Fruit fly (Drosophila melanogaster) whole organism, embryonic: ENCODE measurements around the gene CG6481.
A peak's percentile ranks its signal among the peaks of the same experiment; 100 is the strongest.

ENCODE experiments used
- B-H1 ChIP-seq: fragments of 200-800 bp; sonication (Bioruptor generic); IDR thresholded peaks from 3 replicates; pipeline ENCODE4 v1.3.6; 2022; ENCODE audit warnings: missing biosample characterization, missing genetic modification characterization
- CG10147 ChIP-seq: fragments of 200-800 bp; sonication (Bioruptor generic); optimal IDR thresholded peaks from 2 replicates; lab custom pipeline; 2019; ENCODE audit warnings: missing biosample characterization, mild to moderate bottlenecking, missing genetic modification characterization, moderate library complexity
- CG10979 ChIP-seq: fragments of 200-800 bp; sonication (Bioruptor generic); optimal IDR thresholded peaks from 2 replicates; lab custom pipeline; 2018; ENCODE audit warnings: missing biosample characterization, mild to moderate bottlenecking, missing genetic modification characterization, moderate library complexity
- CG11247 ChIP-seq: fragments of 200-800 bp; sonication (Bioruptor generic); IDR thresholded peaks from 2 replicates; pipeline ENCODE4 v1.3.6; 2022; ENCODE audit warnings: missing biosample characterization, missing genetic modification characterization
- CG11723 ChIP-seq: fragments of 200-800 bp; sonication (Bioruptor generic); optimal IDR thresholded peaks from 2 replicates; lab custom pipeline; 2017; ENCODE audit warnings: missing biosample characterization, mild to moderate bottlenecking, missing genetic modification characterization
- CG12299 ChIP-seq: fragments of 200-800 bp; sonication (Bioruptor generic); optimal IDR thresholded peaks from 2 replicates; lab custom pipeline; 2018; ENCODE audit warnings: missing biosample characterization, mild to moderate bottlenecking, missing genetic modification characterization
- CG15514 ChIP-seq: fragments of 200-800 bp; sonication (Bioruptor generic); optimal IDR thresholded peaks from 3 replicates; lab custom pipeline; 2017; ENCODE audit warnings: missing biosample characterization, missing genetic modification characterization, mild to moderate bottlenecking, moderate library complexity, missing genetic modification reagents
- CG1832 ChIP-seq: fragments of 200-800 bp; sonication (Bioruptor generic); optimal IDR thresholded peaks from 2 replicates; lab custom pipeline; 2017; ENCODE audit warnings: missing biosample characterization, mild to moderate bottlenecking, missing genetic modification characterization, inconsistent platforms
- CG18476 ChIP-seq: fragments of 200-800 bp; sonication (Bioruptor generic); optimal IDR thresholded peaks from 2 replicates; lab custom pipeline; 2016; ENCODE audit warnings: missing biosample characterization, mild to moderate bottlenecking, missing genetic modification characterization
- CG2120 ChIP-seq: fragments of 200-800 bp; sonication (Bioruptor generic); optimal IDR thresholded peaks from 3 replicates; lab custom pipeline; 2016; ENCODE audit warnings: missing biosample characterization, missing genetic modification characterization
- CG6175 ChIP-seq: fragments of 200-800 bp; sonication (Bioruptor generic); IDR thresholded peaks from 3 replicates; pipeline ENCODE4 v1.3.6; 2022; ENCODE audit warnings: missing biosample characterization, missing genetic modification characterization
- CG6254 ChIP-seq: fragments of 200-800 bp; sonication (Bioruptor generic); optimal IDR thresholded peaks from 3 replicates; lab custom pipeline; 2017; ENCODE audit warnings: mild to moderate bottlenecking, missing biosample characterization, missing genetic modification reagents, missing genetic modification characterization
- CG6791 ChIP-seq: fragments of 200-800 bp; sonication (Bioruptor generic); IDR thresholded peaks from 3 replicates; pipeline ENCODE4 v1.3.6; 2022; ENCODE audit warnings: missing biosample characterization, missing genetic modification characterization; ENCODE audit not compliant: partially characterized antibody
- CG7556 ChIP-seq: fragments of 200-800 bp; sonication (Bioruptor generic); optimal IDR thresholded peaks from 2 replicates; lab custom pipeline; 2017; ENCODE audit warnings: missing biosample characterization, mild to moderate bottlenecking, missing genetic modification characterization
- CG7786 ChIP-seq: fragments of 200-800 bp; sonication (Bioruptor generic); optimal IDR thresholded peaks from 2 replicates; lab custom pipeline; 2016; ENCODE audit warnings: missing biosample characterization, missing genetic modification characterization
- CG8924 ChIP-seq: fragments of 200-800 bp; optimal IDR thresholded peaks from 3 replicates; lab custom pipeline; 2019; ENCODE audit warnings: missing biosample characterization, mild to moderate bottlenecking, missing genetic modification characterization, moderate library complexity
- CG9609 ChIP-seq: fragments of 200-800 bp; sonication (Bioruptor generic); optimal IDR thresholded peaks from 3 replicates; lab custom pipeline; 2016; ENCODE audit warnings: missing biosample characterization, missing genetic modification characterization
- CG9817 ChIP-seq: fragments of 200-800 bp; sonication (Bioruptor generic); optimal IDR thresholded peaks from 2 replicates; lab custom pipeline; 2018; ENCODE audit warnings: missing biosample characterization, mild to moderate bottlenecking, missing genetic modification characterization, moderate library complexity
- CrebB ChIP-seq: fragments of 200-800 bp; sonication (Bioruptor generic); optimal IDR thresholded peaks from 3 replicates; lab custom pipeline; 2018; ENCODE audit warnings: missing biosample characterization, mild to moderate bottlenecking, missing genetic modification characterization
- Dip3 ChIP-seq: fragments of 200-800 bp; sonication (Bioruptor generic); optimal IDR thresholded peaks from 3 replicates; lab custom pipeline; 2016; ENCODE audit warnings: missing biosample characterization, missing genetic modification characterization
- Drgx ChIP-seq: fragments of 200-800 bp; sonication (Bioruptor generic); IDR thresholded peaks from 2 replicates; pipeline ENCODE4 v1.3.6; 2022; ENCODE audit warnings: missing biosample characterization, missing genetic modification characterization
- Gug ChIP-seq: fragments of 200-800 bp; sonication (Bioruptor generic); IDR thresholded peaks from 4 replicates; pipeline ENCODE4 v1.3.6; 2022; ENCODE audit warnings: missing biosample characterization, missing genetic modification characterization
- H15 ChIP-seq: fragments of 200-800 bp; sonication (Bioruptor generic); IDR thresholded peaks from 3 replicates; pipeline ENCODE4 v1.3.6; 2022; ENCODE audit warnings: missing biosample characterization, missing genetic modification characterization
- HLH54F ChIP-seq: fragments of 200-800 bp; sonication (Bioruptor generic); optimal IDR thresholded peaks from 3 replicates; lab custom pipeline; 2016; ENCODE audit warnings: missing biosample characterization, missing genetic modification characterization
- HLHmδ ChIP-seq: fragments of 200-800 bp; sonication (Bioruptor generic); optimal IDR thresholded peaks from 2 replicates; lab custom pipeline; 2018; ENCODE audit warnings: missing biosample characterization, mild to moderate bottlenecking, missing genetic modification characterization, moderate library complexity
- Opbp ChIP-seq: fragments of 200-800 bp; sonication (Bioruptor generic); IDR thresholded peaks from 3 replicates; pipeline ENCODE4 v1.3.6; 2022; ENCODE audit warnings: missing biosample characterization, missing genetic modification characterization; ENCODE audit not compliant: partially characterized antibody
- Rx ChIP-seq: fragments of 200-800 bp; sonication (Bioruptor generic); IDR thresholded peaks from 2 replicates; pipeline ENCODE4 v1.3.6; 2022; ENCODE audit warnings: missing biosample characterization, missing genetic modification characterization
- Sin3A ChIP-seq: fragments of >200 bp; optimal IDR thresholded peaks from 2 replicates; lab custom pipeline; 2018
- Sry-δ ChIP-seq: fragments of 200-800 bp; sonication (Bioruptor generic); optimal IDR thresholded peaks from 2 replicates; lab custom pipeline; 2016; ENCODE audit warnings: missing biosample characterization, missing genetic modification characterization
- Tbp ChIP-seq: fragments of >200 bp; optimal IDR thresholded peaks from 2 replicates; lab custom pipeline; 2018; ENCODE audit warnings: missing biosample characterization, missing genetic modification characterization
- Vsx1 ChIP-seq: fragments of 200-800 bp; sonication (Bioruptor generic); optimal IDR thresholded peaks from 2 replicates; lab custom pipeline; 2017; ENCODE audit warnings: missing biosample characterization, mild to moderate bottlenecking, missing genetic modification characterization, missing genetic modification reagents
- Xrp1 ChIP-seq: fragments of 200-800 bp; sonication (Bioruptor generic); IDR thresholded peaks from 2 replicates; pipeline ENCODE4 v1.3.6; 2022; ENCODE audit warnings: missing biosample characterization, missing genetic modification characterization
- ase ChIP-seq: fragments of 200-800 bp; sonication (Bioruptor generic); IDR thresholded peaks from 3 replicates; pipeline ENCODE4 v1.3.6; 2022; ENCODE audit warnings: missing biosample characterization, missing genetic modification characterization
- bigmax ChIP-seq: fragments of 200-800 bp; sonication (Bioruptor generic); optimal IDR thresholded peaks from 2 replicates; lab custom pipeline; 2018; ENCODE audit warnings: missing biosample characterization, mild to moderate bottlenecking, missing genetic modification characterization
- bsh ChIP-seq, 2 experiments: fragments of 200-800 bp; sonication (Bioruptor generic); optimal IDR thresholded peaks; 2 replicates each; lab custom pipeline; 2017 to 2018; ENCODE audit warnings: mild to moderate bottlenecking in 2 of 2, missing biosample characterization in 2 of 2, missing genetic modification characterization in 2 of 2, moderate library complexity in 1 of 2
- caup ChIP-seq: fragments of 200-800 bp; sonication (Bioruptor generic); optimal IDR thresholded peaks from 3 replicates; lab custom pipeline; 2017; ENCODE audit warnings: missing biosample characterization, mild to moderate bottlenecking, missing genetic modification characterization, moderate library complexity; ENCODE audit not compliant: severe bottlenecking
- croc ChIP-seq: fragments of 200-800 bp; sonication (Bioruptor generic); conservative IDR thresholded peaks from 3 replicates; pipeline ENCODE4 v1.3.6; 2022; ENCODE audit warnings: missing biosample characterization, missing genetic modification characterization
- dan ChIP-seq: fragments of 200-800 bp; sonication (Bioruptor generic); IDR thresholded peaks from 2 replicates; pipeline ENCODE4 v1.3.6; 2022; ENCODE audit warnings: missing biosample characterization, missing genetic modification characterization
- dmrt11E ChIP-seq: fragments of 200-800 bp; sonication (Bioruptor generic); optimal IDR thresholded peaks from 3 replicates; lab custom pipeline; 2018; ENCODE audit warnings: missing biosample characterization, mild to moderate bottlenecking, missing genetic modification characterization, moderate library complexity
- eyg ChIP-seq: fragments of 200-800 bp; sonication (Bioruptor generic); optimal IDR thresholded peaks from 3 replicates; lab custom pipeline; 2016; ENCODE audit warnings: missing biosample characterization, missing genetic modification characterization
- fru ChIP-seq: fragments of >200 bp; optimal IDR thresholded peaks from 2 replicates; lab custom pipeline; 2017
- fu2 ChIP-seq: fragments of 200-800 bp; sonication (Bioruptor generic); optimal IDR thresholded peaks from 2 replicates; lab custom pipeline; 2016; ENCODE audit warnings: missing biosample characterization, missing genetic modification characterization
- gcm2 ChIP-seq: fragments of 200-800 bp; sonication (Bioruptor generic); optimal IDR thresholded peaks from 2 replicates; lab custom pipeline; 2016; ENCODE audit warnings: missing biosample characterization, missing genetic modification characterization
- grau ChIP-seq: fragments of 200-800 bp; optimal IDR thresholded peaks from 3 replicates; lab custom pipeline; 2019; ENCODE audit warnings: missing biosample characterization, mild to moderate bottlenecking, missing genetic modification characterization, moderate library complexity
- kay ChIP-seq: fragments of 200-800 bp; sonication (Bioruptor generic); optimal IDR thresholded peaks from 2 replicates; lab custom pipeline; 2016; ENCODE audit warnings: missing biosample characterization, missing genetic modification characterization
- lmd ChIP-seq: fragments of 200-800 bp; sonication (Bioruptor generic); IDR thresholded peaks from 2 replicates; pipeline ENCODE4 v1.3.6; 2022; ENCODE audit warnings: missing biosample characterization, missing genetic modification characterization
- mld ChIP-seq: fragments of 200-800 bp; sonication (Bioruptor generic); IDR thresholded peaks from 3 replicates; pipeline ENCODE4 v1.3.6; 2022; ENCODE audit warnings: missing biosample characterization, missing genetic modification characterization; ENCODE audit not compliant: partially characterized antibody
- pzg ChIP-seq: fragments of 200-800 bp; sonication (Bioruptor generic); optimal IDR thresholded peaks from 3 replicates; lab custom pipeline; 2018; ENCODE audit warnings: missing biosample characterization, mild to moderate bottlenecking, missing genetic modification characterization, moderate library complexity
- row ChIP-seq: fragments of 200-800 bp; sonication (Bioruptor generic); IDR thresholded peaks from 3 replicates; pipeline ENCODE4 v1.3.6; 2022; ENCODE audit warnings: missing biosample characterization, missing genetic modification characterization
- scrt ChIP-seq: fragments of 200-800 bp; sonication (Bioruptor generic); optimal IDR thresholded peaks from 2 replicates; lab custom pipeline; 2018; ENCODE audit warnings: missing biosample characterization, mild to moderate bottlenecking, missing genetic modification characterization, moderate library complexity
- vnd ChIP-seq: fragments of 200-800 bp; sonication (Bioruptor generic); IDR thresholded peaks from 3 replicates; pipeline ENCODE4 v1.3.6; 2022; ENCODE audit warnings: missing biosample characterization, missing genetic modification characterization; ENCODE audit not compliant: partially characterized antibody

Gene CG6481

dm6 chrX:18523146-18523812 is 1.0 kb upstream of the CG6481 start (continued):
- TF ChIP-seq Sry-δ (GFP tag; lab: Kevin White, UChicago): no peak
- no peak for TF ChIP-seq bigmax (GFP tag; lab: Kevin White, UChicago)
- no peak for TF ChIP-seq CG18476 (GFP tag; lab: Kevin White, UChicago)
- no peak for TF ChIP-seq HLHmδ (GFP tag; lab: Kevin White, UChicago)
- no peak for TF ChIP-seq caup (GFP tag; lab: Kevin White, UChicago)
- TF ChIP-seq CG7556 (GFP tag; lab: Kevin White, UChicago): peak; percentile 36
- TF ChIP-seq Gug (GFP tag; lab: Robert Waterston, UW): no peak
- TF ChIP-seq CG6254 (GFP tag; lab: Kevin White, UChicago): no peak
- TF ChIP-seq vnd (GFP tag; lab: Robert Waterston, UW): no peak
- no peak for TF ChIP-seq gcm2
- no peak for TF ChIP-seq CG11247 (GFP tag; lab: Robert Waterston, UW)
- no peak for TF ChIP-seq CG12299 (tag; lab: Kevin White, UChicago)
- no peak for TF ChIP-seq Xrp1
- TF ChIP-seq CG10147 (GFP tag; lab: Kevin White, UChicago): no peak
- TF ChIP-seq CG8924 (tag; lab: Kevin White, UChicago): peak; percentile 29
- no peak for TF ChIP-seq Dip3 (GFP tag; lab: Kevin White, UChicago)
- TF ChIP-seq HLH54F (GFP tag; lab: Kevin White, UChicago): no peak
- TF ChIP-seq Vsx1: no peak
- TF ChIP-seq fru (lab: Kevin White, UChicago): no peak
- peak in 1 of 2 experiments; percentile 19 for TF ChIP-seq bsh (GFP tag; optimal IDR thresholded peaks at IDR 0.05; lab: Kevin White, UChicago)
- no peak for TF ChIP-seq CG1832 (GFP tag; lab: Kevin White, UChicago)
- no peak for TF ChIP-seq B-H1 (GFP tag; lab: Robert Waterston, UW)
- TF ChIP-seq mld: no peak
- peak; percentile 58 for TF ChIP-seq dmrt11E
- no peak for TF ChIP-seq fu2
- no peak for TF ChIP-seq ase (GFP tag; lab: Robert Waterston, UW)
- TF ChIP-seq row: peak; percentile 34; the same call in 1 of the 3 replicates
- TF ChIP-seq CG15514 (GFP tag; lab: Kevin White, UChicago): no peak
- no peak for TF ChIP-seq croc
- TF ChIP-seq CrebB (tag; lab: Kevin White, UChicago): no peak
- no peak for TF ChIP-seq lmd (GFP tag; lab: Robert Waterston, UW)
- TF ChIP-seq Opbp: no peak
- TF ChIP-seq CG11723 (GFP tag; lab: Kevin White, UChicago): no peak
- no peak for TF ChIP-seq CG2120
- no peak for TF ChIP-seq Rx (GFP tag; lab: Robert Waterston, UW)
- TF ChIP-seq H15 (GFP tag; lab: Robert Waterston, UW): no peak
- no peak for TF ChIP-seq dan (GFP tag; lab: Robert Waterston, UW)
- TF ChIP-seq Sin3A (lab: Kevin White, UChicago): no peak
- no peak for TF ChIP-seq pzg (GFP tag; lab: Kevin White, UChicago)
- TF ChIP-seq scrt (GFP tag; lab: Kevin White, UChicago): no peak
- TF ChIP-seq CG10979: peak; percentile 5
- TF ChIP-seq Drgx (GFP tag; lab: Robert Waterston, UW): no peak
- TF ChIP-seq CG6791 (GFP tag; lab: Robert Waterston, UW): no peak
- no peak for TF ChIP-seq CG9817 (tag; lab: Kevin White, UChicago)
- TF ChIP-seq grau (tag; lab: Kevin White, UChicago): peak; percentile 10
- TF ChIP-seq CG9609: no peak
- TF ChIP-seq kay (GFP tag; lab: Kevin White, UChicago): no peak
- no peak for TF ChIP-seq Tbp
- no peak for TF ChIP-seq CG7786 (GFP tag; lab: Kevin White, UChicago)
- TF ChIP-seq eyg (GFP tag; lab: Kevin White, UChicago): no peak
- TF ChIP-seq CG6175 (GFP tag; lab: Robert Waterston, UW): no peak
